Worm (Caenorhabditis elegans): ENCODE data around the gene dnc-3.

- TF ChIP-seq R02D3.7 (tag; optimal IDR thresholded peaks at IDR 0.05) (no peak), nhr-237 (tag; optimal IDR thresholded peaks at IDR 0.05) (no peak), elt-1 (tag; optimal IDR thresholded peaks at IDR 0.05) (no peak), unc-39 (tag; optimal IDR thresholded peaks at IDR 0.05) (no peak), egl-5 (tag; optimal IDR thresholded peaks at IDR 0.05) (no peak), ceh-82 (tag; optimal IDR thresholded peaks at IDR 0.05) (no peak), aly-2 (tag; optimal IDR thresholded peaks at IDR 0.05) (no peak), tbx-2 (tag; optimal IDR thresholded peaks at IDR 0.05) (no peak), sea-2 (GFP tag; optimal IDR thresholded peaks at IDR 0.05) (no peak)
Observed at ce11 chrII:3561561-3561960, 8.0 kb downstream of the dnc-3 start, which contains the start of gene W10G11.2.

Data from whole organism, L3 larva.